Worm (Caenorhabditis elegans): ENCODE results near the gene T24A6.17.

DNA sequence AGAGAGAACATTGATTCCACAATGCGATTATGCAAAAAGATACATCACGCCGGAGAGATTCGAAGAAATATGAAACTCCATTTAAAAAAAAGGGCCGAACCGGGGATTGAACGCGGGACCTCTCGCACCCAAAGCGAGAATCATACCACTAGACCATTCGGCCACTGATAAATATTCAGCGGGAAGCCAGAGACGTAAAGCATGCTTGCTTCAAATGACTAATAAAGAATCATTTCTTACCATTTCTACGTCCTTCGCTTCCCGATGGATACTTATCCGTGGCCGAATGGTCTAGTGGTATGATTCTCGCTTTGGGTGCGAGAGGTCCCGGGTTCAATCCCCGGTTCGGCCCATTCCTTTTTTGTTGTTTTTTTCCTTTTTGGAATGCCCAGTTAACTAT lies 24.0 kb upstream of the T24A6.17 start:
- TF ChIP-seq ztf-11 (tag; optimal IDR thresholded peaks at IDR 0.05) (no peak), snpc-4 (tag; optimal IDR thresholded peaks at IDR 0.05) (no peak), pha-4 (tag; optimal IDR thresholded peaks at IDR 0.05) (no peak), nhr-28 (tag; optimal IDR thresholded peaks at IDR 0.05) (no peak), nhr-237 (tag; optimal IDR thresholded peaks at IDR 0.05) (no peak), flh-1 (GFP tag; optimal IDR thresholded peaks at IDR 0.05) (no peak), nhr-2 (tag; optimal IDR thresholded peaks at IDR 0.05) (no peak), ceh-39 (tag; optimal IDR thresholded peaks at IDR 0.05) (no peak), nhr-76 (tag; optimal IDR thresholded peaks at IDR 0.05) (no peak), bed-3 (GFP tag; optimal IDR thresholded peaks at IDR 0.05) (no peak)

Measured in whole organism, mixed stage, embryonic.